Worm (Caenorhabditis elegans): ENCODE results near the gene rsef-1.

DNA sequence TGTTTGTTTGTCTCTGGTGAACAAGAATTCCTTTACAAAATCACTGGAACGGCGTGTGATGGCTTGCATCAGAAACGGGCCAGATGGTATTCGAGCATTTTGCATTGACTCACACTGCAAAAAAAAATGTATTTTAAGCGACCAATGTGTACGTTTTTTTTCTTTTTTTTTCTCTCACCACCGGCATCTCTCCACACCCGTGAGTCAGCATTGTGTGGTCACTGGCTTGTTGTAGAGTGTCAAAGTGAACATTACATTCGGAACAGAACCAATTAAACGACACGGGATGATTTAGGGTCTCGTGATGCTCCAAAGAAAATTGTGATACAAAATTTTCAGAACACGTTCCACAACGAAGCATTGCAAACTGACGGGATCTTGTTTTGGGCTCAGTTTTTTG is 42.4 kb upstream of the rsef-1 start:
- TF ChIP-seq lin-13 (tag; optimal IDR thresholded peaks at IDR 0.05) (no peak), unc-39 (tag; optimal IDR thresholded peaks at IDR 0.05) (no peak), nhr-76 (tag; optimal IDR thresholded peaks at IDR 0.05) (no peak)

Data from whole organism, mixed stage, embryonic.